Fruit fly (Drosophila melanogaster) S2 (cell line): ENCODE measurements around the gene mRpL3.
"Not testable (repeated sequence)": the region's sequence is repeated elsewhere in the genome, so short reads cannot be mapped to it uniquely, and the experiment has no call there.

Source experiments
- CG8478 ChIP-seq: fragments of >200 bp; optimal IDR thresholded peaks from 2 replicates; lab custom pipeline; 2018
- CTCF ChIP-seq, 2 experiments: fragments of >200 bp; optimal IDR thresholded peaks; 2 replicates each; lab custom pipeline; 2018

mRpL3 gene

DNA sequence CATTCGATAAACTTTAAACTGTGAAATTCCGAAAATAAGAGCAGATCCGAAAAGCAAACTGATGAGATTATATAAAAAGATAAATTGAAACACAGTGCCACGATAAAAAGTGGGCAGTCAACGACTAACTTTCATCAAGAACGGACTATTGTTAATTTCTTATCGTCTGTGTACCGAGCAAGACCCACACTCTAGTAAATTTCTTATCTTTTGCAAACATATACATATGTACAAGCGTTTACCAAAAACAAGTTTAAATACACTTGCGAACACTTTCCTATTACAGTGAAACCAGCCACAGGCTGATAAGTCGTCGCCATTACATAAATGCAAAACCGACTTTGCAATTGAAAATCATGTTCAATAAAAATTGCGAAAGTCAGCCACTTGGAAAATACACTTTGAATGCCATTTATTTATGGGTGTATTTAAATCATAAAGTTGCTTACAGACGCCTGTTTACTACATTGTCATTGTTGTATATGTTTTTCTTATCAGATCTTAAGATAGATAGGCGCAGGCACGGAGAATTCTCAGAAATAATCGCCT lies 2.3 kb upstream of the mRpL3 start:
- no peak for TF ChIP-seq CG8478 (lab: Kevin White, UChicago)
- no peak for TF ChIP-seq CTCF (optimal IDR thresholded peaks at IDR 0.05; lab: Kevin White, UChicago)

DNA sequence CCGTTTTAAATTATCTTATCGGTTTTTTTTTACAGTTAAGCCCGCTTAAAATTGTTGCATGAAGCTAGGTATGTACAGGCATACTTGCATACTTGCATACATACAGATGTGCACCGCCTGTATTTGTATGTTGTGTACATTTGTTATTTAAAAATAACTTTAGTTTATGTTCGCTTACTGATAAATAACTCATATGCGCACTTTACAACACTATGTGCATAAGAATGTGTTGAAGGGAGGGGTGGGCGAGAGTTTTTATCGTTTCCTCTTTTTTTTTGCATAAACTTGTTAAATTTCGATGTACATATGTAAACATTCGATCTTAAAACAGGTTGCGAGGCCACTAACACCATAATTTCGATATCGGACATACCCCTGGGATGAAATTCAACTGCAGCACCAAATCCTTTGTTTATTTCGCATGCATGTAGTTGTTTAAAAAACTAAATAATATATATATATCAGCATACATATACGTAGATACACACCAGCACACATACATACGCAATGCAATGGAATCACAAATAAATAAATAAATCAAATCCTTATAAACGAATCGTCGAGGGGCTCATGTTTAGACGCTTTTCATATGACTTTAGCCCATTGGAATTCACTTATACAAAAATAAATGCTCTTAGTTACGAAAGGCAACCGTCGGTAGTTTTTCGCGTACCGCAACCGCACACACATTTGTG lies 1.1 kb upstream of the mRpL3 start:
- TF ChIP-seq CTCF (optimal IDR thresholded peaks at IDR 0.05; lab: Kevin White, UChicago) (no peak), CG8478 (lab: Kevin White, UChicago) (no peak)

DNA sequence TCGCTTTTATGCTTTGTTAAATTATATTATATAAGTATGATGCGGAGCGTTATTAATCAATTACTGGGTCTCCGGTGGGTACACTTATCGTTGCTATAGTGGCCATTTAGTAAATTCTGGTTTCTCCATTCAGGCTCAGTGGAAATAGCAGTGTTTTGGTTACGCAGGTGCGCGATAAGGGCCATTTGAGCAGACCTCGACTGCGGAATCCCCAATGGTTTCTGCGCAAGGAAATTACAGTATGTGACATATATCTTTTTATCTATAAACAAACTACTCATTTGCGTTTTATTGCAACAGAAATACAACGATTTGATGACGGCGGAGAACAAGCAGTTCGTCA lies 221 bp downstream of the mRpL3 start:
- no peak for TF ChIP-seq CG8478 (lab: Kevin White, UChicago)

DNA sequence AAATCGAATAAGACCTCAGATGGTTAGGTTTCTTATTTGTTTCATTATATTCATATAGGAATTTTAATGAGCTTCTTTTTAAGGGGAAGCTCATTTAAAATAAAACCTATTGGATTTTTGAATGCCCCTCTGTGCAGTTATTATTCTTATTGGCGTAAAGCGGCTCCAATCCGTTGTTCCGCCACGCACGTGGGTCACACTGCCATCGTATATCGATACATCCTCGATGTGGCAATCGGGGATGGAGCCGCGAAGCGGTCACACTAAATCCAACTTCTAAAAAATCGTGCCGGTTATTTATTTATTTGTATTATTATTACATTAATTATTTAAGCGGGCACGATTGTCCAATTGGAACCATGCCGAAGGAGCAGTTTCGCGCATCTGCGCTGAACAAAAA lies 1.7 kb downstream of the mRpL3 start, which contains the start of gene Polr3A:
Gene Polr3A, plus strand, starts transcription at position 234 of the 400 bp plus-strand sequence.
- TF ChIP-seq CTCF (optimal IDR thresholded peaks at IDR 0.05; lab: Kevin White, UChicago): no peak
- no peak for TF ChIP-seq CG8478 (lab: Kevin White, UChicago)

DNA sequence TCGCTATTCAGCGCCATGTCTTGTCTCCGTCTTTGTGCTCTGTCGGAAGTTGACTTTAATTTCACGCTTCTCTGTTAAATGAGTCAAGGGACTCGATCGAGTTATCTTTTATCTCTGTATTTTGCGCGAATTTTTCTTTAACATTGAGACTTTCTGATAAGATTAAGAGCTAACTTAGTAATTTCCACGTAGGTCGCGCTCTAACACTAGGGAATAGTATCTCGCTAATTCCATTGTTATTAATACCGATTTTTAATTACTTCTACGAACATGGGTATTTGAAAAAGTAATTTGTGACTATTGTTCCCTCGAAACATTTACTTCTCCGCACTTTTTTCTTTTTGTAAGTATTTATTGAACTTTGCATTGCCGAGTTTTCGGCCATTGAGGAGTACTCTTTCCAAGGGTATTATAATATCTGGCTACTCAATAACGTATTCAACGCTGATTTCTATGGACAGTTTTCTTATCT lies 5.4 kb downstream of the mRpL3 start, which contains the start of gene CG8952:
Gene CG8952, minus strand, starts transcription at position 51 of the 472 bp plus-strand sequence.
- no peak for TF ChIP-seq CTCF (optimal IDR thresholded peaks at IDR 0.05; lab: Kevin White, UChicago)
- TF ChIP-seq CG8478 (lab: Kevin White, UChicago): no peak

DNA sequence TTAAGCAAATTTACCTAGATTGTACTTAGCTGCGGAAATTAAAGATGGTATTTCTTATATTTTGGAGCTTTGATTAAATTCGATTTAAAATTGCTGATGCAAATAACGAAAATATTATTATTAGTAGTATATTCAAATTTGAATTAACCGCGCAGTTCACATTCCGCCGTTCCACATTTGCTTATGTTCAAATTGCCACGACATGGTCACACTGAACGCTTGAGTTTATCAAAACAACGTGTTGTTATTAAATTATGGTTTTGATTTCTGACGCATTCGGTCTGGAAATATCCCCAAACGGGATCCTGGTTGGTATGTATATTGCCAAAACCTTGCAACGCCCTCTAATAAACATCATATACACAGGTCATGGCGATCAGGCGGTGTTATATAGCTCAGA lies 8.4 kb downstream of the mRpL3 start, which contains the start of gene CG33172:
Gene CG33172, plus strand, starts transcription at position 208 of the 400 bp plus-strand sequence.
- no peak for TF ChIP-seq CTCF (optimal IDR thresholded peaks at IDR 0.05; lab: Kevin White, UChicago)
- no peak for TF ChIP-seq CG8478 (lab: Kevin White, UChicago)

DNA sequence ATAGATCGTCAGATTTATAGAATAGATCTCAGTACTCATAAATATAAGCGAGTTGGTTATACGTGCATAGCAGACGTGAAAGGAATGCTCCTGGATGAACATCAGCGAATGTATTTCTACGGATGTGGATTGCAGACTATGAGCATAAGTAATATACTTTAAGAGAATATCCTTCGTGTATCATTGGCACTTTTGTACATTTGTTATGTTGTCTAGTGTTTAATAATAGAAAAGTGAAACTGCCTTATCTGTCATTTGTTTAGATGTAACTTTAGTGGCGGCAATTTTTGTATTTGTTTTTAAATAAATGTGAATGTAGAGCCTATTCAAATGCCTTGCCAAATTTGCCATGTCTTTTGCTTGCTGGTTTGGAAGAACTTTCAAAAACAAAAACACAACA lies 11.6 kb downstream of the mRpL3 start, which contains the start of gene CG43672:
Gene CG43672, plus strand, starts transcription at position 301 of the 400 bp plus-strand sequence.
- TF ChIP-seq CG8478 (lab: Kevin White, UChicago) (no peak), CTCF (optimal IDR thresholded peaks at IDR 0.05; lab: Kevin White, UChicago) (no peak)

DNA sequence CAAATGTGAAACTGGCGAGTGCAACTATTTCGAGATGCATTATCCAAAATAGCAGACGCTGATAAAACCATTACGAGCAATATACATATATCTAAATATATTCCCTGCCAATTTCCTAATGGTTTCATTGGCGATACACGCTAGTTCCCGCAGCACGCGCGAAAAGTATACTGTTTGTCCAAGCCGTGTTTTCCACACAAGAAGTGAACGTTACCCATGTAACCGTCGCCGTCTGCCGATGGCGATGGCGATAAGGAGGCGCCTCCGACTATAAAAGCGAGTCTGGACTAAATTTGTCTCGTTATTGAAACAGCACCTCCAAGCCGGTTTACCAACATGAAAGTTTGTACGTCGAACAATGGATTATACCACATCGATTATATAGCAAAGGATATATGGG lies 17.8 kb downstream of the mRpL3 start, which contains the start of gene CG43673:
Gene CG43673, plus strand, starts transcription at position 301 of the 400 bp plus-strand sequence.
- TF ChIP-seq CG8478 (lab: Kevin White, UChicago) (no peak), CTCF (optimal IDR thresholded peaks at IDR 0.05; lab: Kevin White, UChicago) (no peak)

DNA sequence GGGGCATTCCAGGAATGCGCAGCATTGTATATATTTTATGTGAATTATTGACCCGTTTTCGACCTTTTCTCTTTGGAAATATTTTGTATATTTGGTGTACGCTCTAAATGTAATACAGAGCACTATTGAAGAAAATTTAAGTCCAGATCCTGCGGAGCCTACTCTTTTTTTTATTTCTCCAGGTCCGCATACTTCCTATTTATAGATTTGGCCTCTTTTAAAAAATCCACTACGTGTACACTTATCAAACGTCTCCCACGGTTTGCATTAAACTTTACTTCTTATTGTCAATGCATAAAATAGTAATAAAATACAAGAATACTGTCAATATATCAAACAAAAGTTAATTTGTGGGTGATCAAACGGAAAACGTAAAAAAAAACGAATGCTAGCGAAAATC lies 22.6 kb downstream of the mRpL3 start, which contains the start of gene Efhc1.1:
Gene Efhc1.1, minus strand, starts transcription at position 101 of the 400 bp plus-strand sequence.
- TF ChIP-seq CTCF (optimal IDR thresholded peaks at IDR 0.05; lab: Kevin White, UChicago) (no peak), CG8478 (lab: Kevin White, UChicago) (no peak)

DNA sequence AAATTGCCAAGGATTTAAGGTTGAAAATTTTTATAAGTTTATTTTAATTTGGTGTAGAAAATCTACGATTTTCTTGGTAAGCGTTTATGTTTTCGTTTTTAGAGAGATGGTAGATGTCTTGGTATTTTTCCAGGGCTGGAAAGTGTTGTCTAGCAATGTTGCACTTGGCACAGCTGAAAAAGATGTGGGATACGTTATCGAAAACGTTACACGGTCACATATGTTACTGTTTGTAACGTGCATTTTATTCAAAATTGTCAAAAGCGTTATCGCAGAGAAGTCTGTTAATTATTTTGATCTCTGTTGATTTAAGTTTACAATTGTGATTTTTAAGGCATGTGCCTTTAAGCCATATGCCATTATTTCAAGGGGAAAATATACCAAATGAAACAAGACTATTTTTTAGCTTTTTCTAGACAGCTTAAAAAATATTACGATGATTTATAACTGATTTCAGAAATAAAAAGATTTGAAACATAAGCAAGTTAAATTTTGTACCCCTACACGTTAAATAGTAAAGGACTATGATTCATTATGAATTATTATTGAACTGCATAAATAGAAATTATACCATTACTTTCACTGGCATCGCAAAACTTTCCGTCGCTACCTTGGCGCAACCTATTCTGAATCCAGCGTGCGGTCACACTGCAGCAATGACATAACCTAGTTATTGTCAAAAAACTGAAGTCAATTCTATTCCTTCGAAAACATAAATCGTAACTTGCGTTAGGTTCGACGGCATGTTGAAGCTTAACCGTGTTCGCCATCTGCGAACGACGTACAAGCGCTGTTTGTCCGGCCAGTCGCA lies 24.6 kb downstream of the mRpL3 start, which contains the start of the genes Paf-AHalpha and mRpS30:
Gene Paf-AHalpha, minus strand, starts transcription at position 155 of the 811 bp plus-strand sequence.
Gene mRpS30, plus strand, starts transcription at position 619 of the 811 bp plus-strand sequence.
- TF ChIP-seq CTCF (optimal IDR thresholded peaks at IDR 0.05; lab: Kevin White, UChicago) (no peak), CG8478 (lab: Kevin White, UChicago) (no peak)

DNA sequence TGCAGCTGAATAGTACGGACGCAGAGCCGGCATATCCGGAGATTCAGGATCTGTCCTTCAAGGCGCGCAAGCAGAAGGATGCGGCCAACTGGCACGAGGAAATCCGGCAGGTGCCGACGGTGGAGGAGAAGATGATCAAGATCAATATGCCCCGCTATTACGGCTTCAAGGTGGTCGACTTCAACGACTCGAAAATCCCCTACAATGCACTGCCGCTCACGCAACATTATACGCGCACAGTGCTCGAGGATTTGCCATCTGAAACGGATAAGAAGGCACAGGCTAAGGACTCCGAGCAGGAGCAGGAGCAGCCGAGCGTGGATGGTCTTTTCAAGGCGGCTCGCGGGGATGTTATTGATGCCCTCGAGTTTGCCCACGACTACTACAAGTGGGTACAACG lies 25.2 kb downstream of the mRpL3 start:
- no peak for TF ChIP-seq CTCF (optimal IDR thresholded peaks at IDR 0.05; lab: Kevin White, UChicago)
- TF ChIP-seq CG8478 (lab: Kevin White, UChicago): no peak

DNA sequence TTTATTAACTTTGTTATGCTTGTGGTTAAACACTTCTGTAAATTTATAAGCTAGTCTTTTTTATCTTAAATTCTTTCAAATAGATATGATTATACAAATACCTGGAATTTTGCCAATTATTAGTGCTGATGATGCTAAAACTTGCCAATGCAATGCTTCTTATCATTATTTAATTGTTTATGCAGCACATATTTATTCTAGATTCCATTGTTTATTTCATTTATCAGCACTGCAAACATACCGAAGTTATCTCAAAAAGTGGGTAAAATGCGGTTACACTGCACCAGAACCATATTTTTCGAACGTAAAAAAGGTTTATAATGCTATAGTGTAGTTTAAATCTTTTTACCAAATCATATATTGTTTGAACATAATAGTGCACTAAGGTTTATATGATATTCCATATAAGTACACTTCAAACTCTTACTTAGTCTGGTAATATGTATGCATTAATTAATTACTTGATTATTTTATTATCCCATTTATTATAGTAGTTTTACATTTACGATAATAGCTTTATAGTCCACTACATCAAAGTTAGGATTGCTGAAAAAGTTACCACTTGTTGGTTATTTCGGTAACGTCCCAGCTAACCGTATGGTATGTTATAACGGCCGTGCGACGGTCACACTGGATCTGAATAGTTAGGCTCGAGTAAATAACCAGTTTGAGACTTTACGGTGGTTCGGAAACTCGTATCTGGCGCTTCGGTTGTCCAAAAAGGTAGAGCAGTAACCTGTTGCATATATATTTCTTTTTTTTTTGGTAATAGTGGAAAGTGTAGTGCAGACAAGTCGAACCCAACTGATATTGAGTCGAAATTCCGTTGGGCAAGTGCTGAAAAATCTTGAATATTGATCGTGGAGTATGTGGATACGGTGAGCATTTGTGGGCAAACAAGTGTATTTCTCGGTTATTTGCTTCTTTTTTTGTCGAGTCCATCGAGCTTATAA lies 27.5 kb downstream of the mRpL3 start, which contains the start of gene Rhp:
Gene Rhp, plus strand, starts transcription at position 663 of the 953 bp plus-strand sequence.
- TF ChIP-seq CG8478 (lab: Kevin White, UChicago) (no peak), CTCF (optimal IDR thresholded peaks at IDR 0.05; lab: Kevin White, UChicago) (no peak)

DNA sequence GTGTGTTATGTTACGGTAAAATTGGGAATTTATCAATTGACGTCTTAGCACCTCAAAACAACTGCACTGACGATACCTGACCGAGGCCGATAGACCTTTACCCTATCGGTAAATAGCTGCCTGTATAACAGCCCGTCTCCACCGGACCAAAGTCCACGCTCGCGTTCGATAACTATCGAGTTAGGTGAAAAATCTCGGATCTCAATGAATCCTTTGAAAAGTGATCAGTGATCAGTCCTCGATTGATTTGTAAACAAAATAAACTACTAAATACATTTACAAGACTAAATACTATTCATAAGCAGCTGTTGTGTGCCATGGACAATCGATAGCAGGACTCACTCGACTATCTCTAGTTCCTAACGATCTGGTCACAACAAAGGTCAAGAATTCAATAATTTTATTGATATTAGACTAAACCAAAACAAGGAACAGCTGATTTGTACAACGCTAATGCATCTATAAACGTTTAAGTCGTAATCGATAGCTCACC lies 34.9 kb downstream of the mRpL3 start, which contains the start of gene sordd1:
Gene sordd1, minus strand, starts transcription at position 78 of the 493 bp plus-strand sequence.
- TF ChIP-seq CG8478 (lab: Kevin White, UChicago); CTCF (optimal IDR thresholded peaks at IDR 0.05; lab: Kevin White, UChicago): not testable (repeated sequence)
